Worm (Caenorhabditis elegans) whole organism, L4 larva: Measurements from ENCODE around the gene R09A1.3.

Source experiments
- D1046.2 ChIP-seq: fragments of 200-800 bp; sonication (Bioruptor generic); IDR thresholded peaks from 2 replicates; pipeline ENCODE4 v1.3.6; 2022; ENCODE audit warnings: missing genetic modification characterization, missing compliant biosample characterization
- F49E8.2 ChIP-seq: sonication (generic microtip); optimal IDR thresholded peaks from 2 replicates; lab custom pipeline; 2016; ENCODE audit warnings: missing compliant biosample characterization, mild to moderate bottlenecking, missing genetic modification characterization, borderline replicate concordance
- R02D3.7 ChIP-seq: fragments of 150-350 bp; sonication (generic microtip); optimal IDR thresholded peaks from 3 replicates; lab custom pipeline; 2014; ENCODE audit warnings: missing biosample characterization, missing genetic modification characterization
- Y5F2A.4 ChIP-seq: fragments of 200-800 bp; sonication (Bioruptor generic); optimal IDR thresholded peaks from 2 replicates; lab custom pipeline; 2018; ENCODE audit warnings: mild to moderate bottlenecking, missing genetic modification characterization, missing compliant biosample characterization
- ama-1 ChIP-seq: fragments of 150-350 bp; optimal IDR thresholded peaks from 2 replicates; lab custom pipeline; 2014; ENCODE audit warnings: inconsistent platforms, mixed read lengths
- arid-1 ChIP-seq: fragments of 200-800 bp; sonication (Bioruptor generic); conservative IDR thresholded peaks from 2 replicates; pipeline ENCODE4 v1.3.6; 2022; ENCODE audit warnings: missing genetic modification reagents, missing genetic modification characterization, missing compliant biosample characterization
- attf-4 ChIP-seq: sonication (generic microtip); optimal IDR thresholded peaks from 3 replicates; lab custom pipeline; 2017; ENCODE audit warnings: missing biosample characterization, missing genetic modification characterization
- ceh-28 ChIP-seq: fragments of 150-350 bp; optimal IDR thresholded peaks from 2 replicates; lab custom pipeline; 2014; ENCODE audit warnings: missing biosample characterization, missing genetic modification reagents, missing genetic modification characterization
- ceh-44 ChIP-seq: fragments of 200-800 bp; sonication (Bioruptor generic); IDR thresholded peaks from 2 replicates; pipeline ENCODE4 v1.3.6; 2022; ENCODE audit warnings: missing genetic modification reagents, missing genetic modification characterization, missing compliant biosample characterization
- ces-1 ChIP-seq: fragments of 150-350 bp; sonication (generic microtip); optimal IDR thresholded peaks from 4 replicates; lab custom pipeline; 2014; ENCODE audit warnings: missing biosample characterization, missing genetic modification reagents, missing genetic modification characterization
- cey-2 ChIP-seq: sonication (generic microtip); optimal IDR thresholded peaks from 3 replicates; lab custom pipeline; 2017; ENCODE audit warnings: missing genetic modification characterization, mild to moderate bottlenecking, missing compliant biosample characterization, antibody characterized with exemption, borderline replicate concordance; ENCODE audit not compliant: insufficient read depth
- ctbp-1 ChIP-seq: fragments of 200-800 bp; sonication (Bioruptor generic); IDR thresholded peaks from 2 replicates; pipeline ENCODE4 v1.3.6; 2022; ENCODE audit warnings: missing genetic modification reagents, missing genetic modification characterization, missing compliant biosample characterization
- daf-12 ChIP-seq: fragments of 150-350 bp; optimal IDR thresholded peaks from 2 replicates; lab custom pipeline; 2014; ENCODE audit warnings: missing biosample characterization, missing genetic modification reagents, missing genetic modification characterization
- daf-16 ChIP-seq, 3 experiments: sonication (generic microtip); optimal IDR thresholded peaks; 2 replicates each; lab custom pipeline; 2016 to 2017; ENCODE audit warnings: missing genetic modification characterization in 3 of 3, missing genetic modification reagents in 3 of 3, mild to moderate bottlenecking in 2 of 3, missing compliant biosample characterization in 2 of 3, missing biosample characterization in 1 of 3, moderate library complexity in 1 of 3
- daf-19 ChIP-seq: fragments of 200-800 bp; sonication (Bioruptor generic); conservative IDR thresholded peaks from 2 replicates; pipeline ENCODE4 v1.3.6; 2022; ENCODE audit warnings: missing genetic modification characterization, missing compliant biosample characterization
- dmd-6 ChIP-seq: fragments of 200-800 bp; sonication (Bioruptor generic); IDR thresholded peaks from 2 replicates; pipeline ENCODE4 v1.3.6; 2022; ENCODE audit warnings: missing genetic modification reagents, missing genetic modification characterization, missing compliant biosample characterization
- dmd-9 ChIP-seq: fragments of 200-800 bp; sonication (Bioruptor generic); IDR thresholded peaks from 2 replicates; pipeline ENCODE4 v1.3.6; 2022; ENCODE audit warnings: missing genetic modification reagents, missing genetic modification characterization, missing compliant biosample characterization
- hif-1 ChIP-seq, 2 experiments: sonication (generic microtip); optimal IDR thresholded peaks; 2 replicates each; lab custom pipeline; 2016 to 2017; ENCODE audit warnings: missing compliant biosample characterization in 2 of 2, missing genetic modification characterization in 2 of 2, missing genetic modification reagents in 2 of 2, missing genotype in 2 of 2, mild to moderate bottlenecking in 1 of 2
- hlh-11 ChIP-seq: fragments of 200-800 bp; sonication (Bioruptor generic); optimal IDR thresholded peaks from 2 replicates; lab custom pipeline; 2018; ENCODE audit warnings: mild to moderate bottlenecking, missing genetic modification characterization, missing compliant biosample characterization
- lim-7 ChIP-seq: fragments of 200-800 bp; sonication (Bioruptor generic); IDR thresholded peaks from 2 replicates; pipeline ENCODE4 v1.3.6; 2022; ENCODE audit warnings: missing genetic modification characterization, missing compliant biosample characterization
- lin-13 ChIP-seq: fragments of 150-350 bp; optimal IDR thresholded peaks from 2 replicates; lab custom pipeline; 2014; ENCODE audit warnings: missing biosample characterization, missing genetic modification reagents, missing genetic modification characterization
- nhr-11 ChIP-seq: fragments of 150-350 bp; optimal IDR thresholded peaks from 2 replicates; lab custom pipeline; 2014; ENCODE audit warnings: missing biosample characterization, missing genetic modification characterization
- nhr-111 ChIP-seq: fragments of 200-800 bp; sonication (Bioruptor generic); optimal IDR thresholded peaks from 2 replicates; lab custom pipeline; 2018; ENCODE audit warnings: mild to moderate bottlenecking, missing genetic modification characterization, missing compliant biosample characterization
- nhr-237 ChIP-seq: sonication (generic microtip); optimal IDR thresholded peaks from 2 replicates; lab custom pipeline; 2017; ENCODE audit warnings: missing biosample characterization, missing genetic modification characterization
- nhr-28 ChIP-seq: fragments of 150-350 bp; optimal IDR thresholded peaks from 2 replicates; lab custom pipeline; 2014; ENCODE audit warnings: missing biosample characterization, missing genetic modification characterization
- nhr-41 ChIP-seq: fragments of 200-800 bp; sonication (Bioruptor generic); IDR thresholded peaks from 2 replicates; pipeline ENCODE4 v1.3.6; 2022; ENCODE audit warnings: missing genetic modification reagents, missing genetic modification characterization, missing compliant biosample characterization
- nhr-48 ChIP-seq: sonication (generic microtip); optimal IDR thresholded peaks from 2 replicates; lab custom pipeline; 2016; ENCODE audit warnings: mild to moderate bottlenecking, missing genetic modification characterization, missing compliant biosample characterization
- pha-4 ChIP-seq, 2 experiments: fragments of 150-350 bp in 1 of 2; fragments of 200-800 bp in 1 of 2; sonication (Bioruptor generic) in 1 of 2; IDR thresholded peaks in 1 of 2; optimal IDR thresholded peaks in 1 of 2; 2 replicates each; pipeline versions ENCODE4 v1.3.6 to Lab custom; 2014 to 2022; ENCODE audit warnings: missing genetic modification characterization in 2 of 2, missing genetic modification reagents in 2 of 2, missing biosample characterization in 1 of 2, missing compliant biosample characterization in 1 of 2
- pqm-1 ChIP-seq: sonication (generic microtip); optimal IDR thresholded peaks from 2 replicates; lab custom pipeline; 2017; ENCODE audit warnings: missing biosample characterization, missing genetic modification characterization
- sdz-12 ChIP-seq: fragments of 200-800 bp; sonication (Bioruptor generic); optimal IDR thresholded peaks from 2 replicates; lab custom pipeline; 2018; ENCODE audit warnings: mild to moderate bottlenecking, missing genetic modification characterization, missing compliant biosample characterization
- snpc-1.2 ChIP-seq: fragments of 200-800 bp; sonication (Bioruptor generic); IDR thresholded peaks from 2 replicates; pipeline ENCODE4 v1.3.6; 2022; ENCODE audit warnings: missing genetic modification reagents, missing genetic modification characterization, missing compliant biosample characterization
- spr-3 ChIP-seq: fragments of 200-800 bp; sonication (Bioruptor generic); optimal IDR thresholded peaks from 2 replicates; lab custom pipeline; 2018; ENCODE audit warnings: mild to moderate bottlenecking, missing genetic modification characterization, missing compliant biosample characterization
- tra-1 ChIP-seq: fragments of 200-800 bp; sonication (Bioruptor generic); IDR thresholded peaks from 2 replicates; pipeline ENCODE4 v1.3.6; 2022; ENCODE audit warnings: missing genetic modification reagents, missing genetic modification characterization, missing compliant biosample characterization
- vab-7 ChIP-seq: fragments of 200-800 bp; sonication (Bioruptor generic); IDR thresholded peaks from 2 replicates; pipeline ENCODE4 v1.3.6; 2022; ENCODE audit warnings: missing genetic modification reagents, missing genetic modification characterization, missing compliant biosample characterization
- zip-11 ChIP-seq: fragments of 200-800 bp; sonication (Bioruptor generic); IDR thresholded peaks from 2 replicates; pipeline ENCODE4 v1.3.6; 2022; ENCODE audit warnings: missing genetic modification characterization, missing compliant biosample characterization

Gene R09A1.3

DNA sequence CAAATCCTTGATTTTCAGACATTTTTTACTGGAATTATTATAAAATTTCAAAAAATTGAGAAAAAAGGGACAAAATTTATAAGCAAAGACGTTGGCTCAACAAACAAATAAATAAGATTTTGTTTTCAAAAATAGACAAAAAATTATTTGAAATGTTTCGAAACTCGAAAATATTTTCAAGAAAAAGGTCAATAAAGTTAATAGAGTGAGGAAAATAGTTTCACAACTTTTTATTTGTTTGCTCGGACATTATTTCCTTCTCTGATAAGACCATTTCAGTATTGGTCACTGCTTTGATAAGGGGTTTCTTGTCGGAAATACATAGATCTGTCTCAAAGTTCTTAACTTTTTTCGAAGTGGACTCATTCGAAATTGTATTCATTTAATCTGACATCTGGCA lies at the start of gene R09A1.3:
TSS of gene R09A1.3 (minus strand) at position 31 of the 400 bp plus-strand sequence.
- TF ChIP-seq F49E8.2 (tag; lab: Kevin White, UChicago) = no peak
- TF ChIP-seq dmd-6 (GFP tag; lab: Robert Waterston, UW) = no peak
- TF ChIP-seq D1046.2 = no peak
- TF ChIP-seq pqm-1 (tag; lab: Kevin White, UChicago) = peak; percentile 42
- TF ChIP-seq daf-19 (GFP tag; lab: Robert Waterston, UW) = no peak
- no peak for TF ChIP-seq cey-2 (tag; lab: Kevin White, UChicago)
- no peak for TF ChIP-seq arid-1 (GFP tag; lab: Robert Waterston, UW)
- TF ChIP-seq tra-1 = no peak
- no peak for TF ChIP-seq Y5F2A.4 (GFP tag; lab: Kevin White, UChicago)
- TF ChIP-seq vab-7 (GFP tag; lab: Robert Waterston, UW) = no peak
- TF ChIP-seq daf-16 (GFP tag; optimal IDR thresholded peaks at IDR 0.05; lab: Kevin White, UChicago) = no peak
- TF ChIP-seq daf-16 (tag; optimal IDR thresholded peaks at IDR 0.05; lab: Kevin White, UChicago) = peak; percentile 91
- TF ChIP-seq lin-13 (GFP tag; lab: Kevin White, UChicago) = no peak
- no peak for TF ChIP-seq hlh-11 (tag; lab: Kevin White, UChicago)
- TF ChIP-seq nhr-111 (GFP tag; lab: Kevin White, UChicago) = no peak
- TF ChIP-seq ceh-28 (tag; lab: Kevin White, UChicago) = no peak
- no peak for TF ChIP-seq sdz-12 (GFP tag; lab: Kevin White, UChicago)
- no peak for TF ChIP-seq attf-4 (tag; lab: Kevin White, UChicago)
- peak; percentile 19 for TF ChIP-seq nhr-28 (tag; lab: Kevin White, UChicago)
- TF ChIP-seq daf-12 (tag; lab: Kevin White, UChicago) = no peak
- no peak for TF ChIP-seq lim-7 (GFP tag; lab: Robert Waterston, UW)
- TF ChIP-seq ama-1 (lab: Kevin White, UChicago) = no peak
- no peak for TF ChIP-seq nhr-41 (GFP tag; lab: Robert Waterston, UW)

ce11 chrV:1074946-1075345 lies 48.1 kb upstream of the R09A1.3 start, which contains the start of gene K10C9.1:
K10C9.1 (plus strand) TSS chrV:1075246.
- no peak for TF ChIP-seq nhr-48 (tag; lab: Kevin White, UChicago)
- no peak for TF ChIP-seq ces-1 (GFP tag; lab: Kevin White, UChicago)
- TF ChIP-seq pqm-1 (tag; lab: Kevin White, UChicago) = no peak
- TF ChIP-seq ceh-44 (GFP tag; lab: Robert Waterston, UW) = no peak
- no peak for TF ChIP-seq daf-19 (GFP tag; lab: Robert Waterston, UW)
- TF ChIP-seq zip-11 (GFP tag; lab: Robert Waterston, UW) = no peak
- TF ChIP-seq R02D3.7 = no peak
- no peak for TF ChIP-seq nhr-237 (tag; lab: Kevin White, UChicago)
- no peak for TF ChIP-seq nhr-11
- no peak for TF ChIP-seq snpc-1.2
- TF ChIP-seq cey-2 (tag; lab: Kevin White, UChicago) = no peak
- no peak for TF ChIP-seq hif-1 (tag; optimal IDR thresholded peaks at IDR 0.05; lab: Kevin White, UChicago)

- no peak for TF ChIP-seq pha-4 (GFP tag; IDR thresholded peaks at IDR 0.05; lab: Robert Waterston, UW)
- TF ChIP-seq pha-4 (tag; optimal IDR thresholded peaks at IDR 0.05; lab: Kevin White, UChicago) = no peak
- no peak for TF ChIP-seq ctbp-1
- no peak for TF ChIP-seq dmd-9 (GFP tag; lab: Robert Waterston, UW)
- no peak for TF ChIP-seq spr-3 (GFP tag; lab: Kevin White, UChicago)
Measured at ce11 chrV:1067468-1067867, 40.6 kb upstream of the R09A1.3 start, which contains the start of gene K10C9.7. K10C9.7 (minus strand) TSS chrV:1067568.
